Fruit fly (Drosophila melanogaster) whole organism, embryonic: Measurements from ENCODE around the gene CG12438.
A peak's percentile ranks its signal among the peaks of the same experiment; 100 is the strongest.

Source experiments
- Abd-B ChIP-seq: fragments of 200-800 bp; sonication (Bioruptor generic); optimal IDR thresholded peaks from 2 replicates; lab custom pipeline; 2018; ENCODE audit warnings: missing biosample characterization, mild to moderate bottlenecking, missing genetic modification characterization, moderate library complexity
- Ada2b ChIP-seq: fragments of 200-800 bp; sonication (Bioruptor generic); IDR thresholded peaks from 2 replicates; pipeline ENCODE4 v1.3.6; 2022; ENCODE audit warnings: missing biosample characterization, missing genetic modification characterization
- CG12391 ChIP-seq: fragments of 200-800 bp; sonication (Bioruptor generic); optimal IDR thresholded peaks from 3 replicates; lab custom pipeline; 2018; ENCODE audit warnings: missing biosample characterization, mild to moderate bottlenecking, missing genetic modification characterization, moderate library complexity
- CG12659 ChIP-seq: fragments of 200-800 bp; sonication (Bioruptor generic); optimal IDR thresholded peaks from 3 replicates; lab custom pipeline; 2017; ENCODE audit warnings: mild to moderate bottlenecking, missing biosample characterization, missing genetic modification reagents, missing genetic modification characterization
- CG14710 ChIP-seq: fragments of 200-800 bp; sonication (Bioruptor generic); optimal IDR thresholded peaks from 3 replicates; lab custom pipeline; 2019; ENCODE audit warnings: missing biosample characterization, mild to moderate bottlenecking, missing genetic modification characterization, moderate library complexity
- CG14860 ChIP-seq: fragments of 200-800 bp; sonication (Bioruptor generic); IDR thresholded peaks from 3 replicates; pipeline ENCODE4 v1.3.6; 2022; ENCODE audit warnings: missing biosample characterization, missing genetic modification characterization; ENCODE audit not compliant: partially characterized antibody
- CG15514 ChIP-seq: fragments of 200-800 bp; sonication (Bioruptor generic); optimal IDR thresholded peaks from 3 replicates; lab custom pipeline; 2017; ENCODE audit warnings: missing biosample characterization, missing genetic modification characterization, mild to moderate bottlenecking, moderate library complexity, missing genetic modification reagents
- CG1603 ChIP-seq: fragments of 200-800 bp; sonication (Bioruptor generic); optimal IDR thresholded peaks from 2 replicates; lab custom pipeline; 2019; ENCODE audit warnings: missing biosample characterization, mild to moderate bottlenecking, missing genetic modification characterization, moderate library complexity
- CG17912 ChIP-seq: fragments of 200-800 bp; sonication (Bioruptor generic); optimal IDR thresholded peaks from 2 replicates; lab custom pipeline; 2018; ENCODE audit warnings: missing biosample characterization, mild to moderate bottlenecking, missing genetic modification characterization
- CG2678 ChIP-seq: fragments of 200-800 bp; sonication (Bioruptor generic); optimal IDR thresholded peaks from 3 replicates; lab custom pipeline; 2019; ENCODE audit warnings: missing biosample characterization, mild to moderate bottlenecking, missing genetic modification characterization, moderate library complexity
- CG42726 ChIP-seq: fragments of 200-800 bp; sonication (Bioruptor generic); IDR thresholded peaks from 2 replicates; pipeline ENCODE4 v1.3.6; 2022; ENCODE audit warnings: missing biosample characterization, missing genetic modification characterization; ENCODE audit not compliant: partially characterized antibody
- CG6813 ChIP-seq: fragments of 200-800 bp; sonication (Bioruptor generic); optimal IDR thresholded peaks from 2 replicates; lab custom pipeline; 2017; ENCODE audit warnings: missing biosample characterization, missing genetic modification characterization, mild to moderate bottlenecking, moderate library complexity, missing genetic modification reagents
- CG7745 ChIP-seq: fragments of 200-800 bp; sonication (Bioruptor generic); optimal IDR thresholded peaks from 2 replicates; lab custom pipeline; 2018; ENCODE audit warnings: missing biosample characterization, mild to moderate bottlenecking, missing genetic modification characterization, moderate library complexity
- CG8290 ChIP-seq, 3 experiments: fragments of 200-800 bp; sonication (Bioruptor generic); optimal IDR thresholded peaks; 2 replicates each; lab custom pipeline; 2016 to 2019; ENCODE audit warnings: missing biosample characterization in 3 of 3, missing genetic modification characterization in 3 of 3, mild to moderate bottlenecking in 2 of 3, moderate library complexity in 1 of 3
- CTCF ChIP-seq: fragments of 200-800 bp; sonication (Bioruptor generic); optimal IDR thresholded peaks from 2 replicates; lab custom pipeline; 2017; ENCODE audit warnings: missing biosample characterization, mild to moderate bottlenecking, missing genetic modification characterization, moderate library complexity
- CkIIα-i1 ChIP-seq: fragments of 200-800 bp; sonication (Bioruptor generic); IDR thresholded peaks from 2 replicates; pipeline ENCODE4 v1.3.6; 2022; ENCODE audit warnings: missing biosample characterization, missing genetic modification characterization
- D ChIP-seq, 2 experiments: fragments of 200-800 bp in 1 of 2; fragments of >200 bp in 1 of 2; sonication (Bioruptor generic) in 1 of 2; optimal IDR thresholded peaks; 2 replicates in 1 of 2; 3 replicates in 1 of 2; lab custom pipeline; 2017; ENCODE audit warnings: mild to moderate bottlenecking in 1 of 2, missing biosample characterization in 1 of 2, missing genetic modification characterization in 1 of 2, missing genetic modification reagents in 1 of 2
- D19A ChIP-seq: fragments of 200-800 bp; optimal IDR thresholded peaks from 3 replicates; lab custom pipeline; 2019; ENCODE audit warnings: missing biosample characterization, mild to moderate bottlenecking, missing genetic modification characterization, moderate library complexity
- Deaf1 ChIP-seq: fragments of 200-800 bp; optimal IDR thresholded peaks from 3 replicates; lab custom pipeline; 2019; ENCODE audit warnings: missing biosample characterization, mild to moderate bottlenecking, missing genetic modification characterization, moderate library complexity
- Dp ChIP-seq: fragments of 200-800 bp; sonication (Bioruptor generic); optimal IDR thresholded peaks from 2 replicates; lab custom pipeline; 2018; ENCODE audit warnings: missing biosample characterization, mild to moderate bottlenecking, missing genetic modification characterization, moderate library complexity
- Eip74EF ChIP-seq, 2 experiments: fragments of 200-800 bp in 1 of 2; fragments of >200 bp in 1 of 2; sonication (Bioruptor generic) in 1 of 2; optimal IDR thresholded peaks; 2 replicates each; lab custom pipeline; 2017 to 2019; ENCODE audit warnings: missing biosample characterization in 2 of 2, missing genetic modification characterization in 2 of 2, mild to moderate bottlenecking in 1 of 2, moderate library complexity in 1 of 2
- Gug ChIP-seq: fragments of 200-800 bp; sonication (Bioruptor generic); IDR thresholded peaks from 4 replicates; pipeline ENCODE4 v1.3.6; 2022; ENCODE audit warnings: missing biosample characterization, missing genetic modification characterization
- Hand ChIP-seq: fragments of 200-800 bp; sonication (Bioruptor generic); optimal IDR thresholded peaks from 2 replicates; lab custom pipeline; 2017; ENCODE audit warnings: mild to moderate bottlenecking, missing biosample characterization, missing genetic modification reagents, missing genetic modification characterization
- HmgZ ChIP-seq: fragments of 200-800 bp; sonication (Bioruptor generic); optimal IDR thresholded peaks from 2 replicates; lab custom pipeline; 2018; ENCODE audit warnings: missing biosample characterization, mild to moderate bottlenecking, missing genetic modification characterization
- MESR4 ChIP-seq: fragments of 200-800 bp; sonication (Bioruptor generic); optimal IDR thresholded peaks from 2 replicates; lab custom pipeline; 2018; ENCODE audit warnings: missing biosample characterization, mild to moderate bottlenecking, missing genetic modification characterization, moderate library complexity
- Mes4 ChIP-seq: fragments of 200-800 bp; sonication (Bioruptor generic); optimal IDR thresholded peaks from 2 replicates; lab custom pipeline; 2016; ENCODE audit warnings: missing biosample characterization, missing genetic modification characterization
- Myb ChIP-seq: fragments of 200-800 bp; sonication (Bioruptor generic); optimal IDR thresholded peaks from 2 replicates; lab custom pipeline; 2016; ENCODE audit warnings: missing biosample characterization, missing genetic modification characterization
- Nf-YC ChIP-seq: fragments of 200-800 bp; optimal IDR thresholded peaks from 3 replicates; lab custom pipeline; 2019; ENCODE audit warnings: missing biosample characterization, mild to moderate bottlenecking, missing genetic modification characterization, moderate library complexity
- Scr ChIP-seq: fragments of 200-800 bp; sonication (Bioruptor generic); IDR thresholded peaks from 2 replicates; pipeline ENCODE4 v1.3.6; 2022; ENCODE audit warnings: missing biosample characterization, missing genetic modification characterization; ENCODE audit not compliant: partially characterized antibody
- btn ChIP-seq: fragments of 200-800 bp; sonication (Bioruptor generic); optimal IDR thresholded peaks from 2 replicates; lab custom pipeline; 2016; ENCODE audit warnings: missing biosample characterization, missing genetic modification characterization
- cwo ChIP-seq: fragments of 200-800 bp; sonication (Bioruptor generic); optimal IDR thresholded peaks from 3 replicates; lab custom pipeline; 2017; ENCODE audit warnings: missing biosample characterization, missing genetic modification characterization, mild to moderate bottlenecking, moderate library complexity, missing genetic modification reagents
- fu2 ChIP-seq: fragments of 200-800 bp; sonication (Bioruptor generic); optimal IDR thresholded peaks from 2 replicates; lab custom pipeline; 2016; ENCODE audit warnings: missing biosample characterization, missing genetic modification characterization
- hkb ChIP-seq, 2 experiments: fragments of 200-800 bp in 1 of 2; fragments of >200 bp in 1 of 2; sonication (Bioruptor generic) in 1 of 2; IDR thresholded peaks in 1 of 2; optimal IDR thresholded peaks in 1 of 2; 2 replicates each; pipeline versions ENCODE4 v1.3.6 to Lab custom; 2017 to 2022; ENCODE audit warnings: missing biosample characterization in 1 of 2, missing genetic modification characterization in 1 of 2
- ind ChIP-seq: fragments of 200-800 bp; sonication (Bioruptor generic); optimal IDR thresholded peaks from 3 replicates; lab custom pipeline; 2016; ENCODE audit warnings: missing biosample characterization, missing genetic modification characterization
- nerfin-2 ChIP-seq: fragments of 200-800 bp; sonication (Bioruptor generic); IDR thresholded peaks from 2 replicates; pipeline ENCODE4 v1.3.6; 2022; ENCODE audit warnings: missing biosample characterization, missing genetic modification characterization; ENCODE audit not compliant: partially characterized antibody
- p53 ChIP-seq: fragments of 200-800 bp; sonication (Bioruptor generic); optimal IDR thresholded peaks from 2 replicates; lab custom pipeline; 2016; ENCODE audit warnings: missing biosample characterization, missing genetic modification characterization
- prd ChIP-seq, 3 experiments: fragments of >200 bp in 2 of 3; fragments of 200-800 bp in 1 of 3; sonication (Bioruptor generic) in 1 of 3; optimal IDR thresholded peaks in 2 of 3; IDR thresholded peaks in 1 of 3; 2 replicates in 2 of 3; 3 replicates in 1 of 3; pipeline versions ENCODE4 v1.3.6 to Lab custom; 2017 to 2022; ENCODE audit warnings: missing biosample characterization in 1 of 3, missing genetic modification characterization in 1 of 3
- pros ChIP-seq: fragments of 200-800 bp; sonication (Bioruptor generic); optimal IDR thresholded peaks from 3 replicates; lab custom pipeline; 2019; ENCODE audit warnings: missing biosample characterization, mild to moderate bottlenecking, missing genetic modification characterization, moderate library complexity
- pum ChIP-seq: fragments of 200-800 bp; sonication (Bioruptor generic); optimal IDR thresholded peaks from 2 replicates; lab custom pipeline; 2016; ENCODE audit warnings: missing biosample characterization, missing genetic modification characterization
- salm ChIP-seq: fragments of 200-800 bp; sonication (Bioruptor generic); optimal IDR thresholded peaks from 2 replicates; lab custom pipeline; 2018; ENCODE audit warnings: missing biosample characterization, mild to moderate bottlenecking, missing genetic modification characterization
- ssp ChIP-seq: fragments of 200-800 bp; sonication (Bioruptor generic); IDR thresholded peaks from 2 replicates; pipeline ENCODE4 v1.3.6; 2022; ENCODE audit warnings: missing biosample characterization, missing genetic modification characterization
- stwl ChIP-seq: fragments of 200-800 bp; sonication (Bioruptor generic); optimal IDR thresholded peaks from 3 replicates; lab custom pipeline; 2018; ENCODE audit warnings: missing biosample characterization, mild to moderate bottlenecking, missing genetic modification characterization, moderate library complexity
- tll ChIP-seq, 2 experiments: fragments of 200-800 bp in 1 of 2; fragments of >200 bp in 1 of 2; sonication (Bioruptor generic) in 1 of 2; optimal IDR thresholded peaks; 2 replicates each; lab custom pipeline; 2017 to 2019; ENCODE audit warnings: missing biosample characterization in 2 of 2, missing genetic modification characterization in 2 of 2, mild to moderate bottlenecking in 1 of 2, moderate library complexity in 1 of 2
- wek ChIP-seq: fragments of 200-800 bp; sonication (Bioruptor generic); optimal IDR thresholded peaks from 3 replicates; lab custom pipeline; 2018; ENCODE audit warnings: missing biosample characterization, mild to moderate bottlenecking, missing genetic modification characterization, moderate library complexity

CG12438 gene

DNA sequence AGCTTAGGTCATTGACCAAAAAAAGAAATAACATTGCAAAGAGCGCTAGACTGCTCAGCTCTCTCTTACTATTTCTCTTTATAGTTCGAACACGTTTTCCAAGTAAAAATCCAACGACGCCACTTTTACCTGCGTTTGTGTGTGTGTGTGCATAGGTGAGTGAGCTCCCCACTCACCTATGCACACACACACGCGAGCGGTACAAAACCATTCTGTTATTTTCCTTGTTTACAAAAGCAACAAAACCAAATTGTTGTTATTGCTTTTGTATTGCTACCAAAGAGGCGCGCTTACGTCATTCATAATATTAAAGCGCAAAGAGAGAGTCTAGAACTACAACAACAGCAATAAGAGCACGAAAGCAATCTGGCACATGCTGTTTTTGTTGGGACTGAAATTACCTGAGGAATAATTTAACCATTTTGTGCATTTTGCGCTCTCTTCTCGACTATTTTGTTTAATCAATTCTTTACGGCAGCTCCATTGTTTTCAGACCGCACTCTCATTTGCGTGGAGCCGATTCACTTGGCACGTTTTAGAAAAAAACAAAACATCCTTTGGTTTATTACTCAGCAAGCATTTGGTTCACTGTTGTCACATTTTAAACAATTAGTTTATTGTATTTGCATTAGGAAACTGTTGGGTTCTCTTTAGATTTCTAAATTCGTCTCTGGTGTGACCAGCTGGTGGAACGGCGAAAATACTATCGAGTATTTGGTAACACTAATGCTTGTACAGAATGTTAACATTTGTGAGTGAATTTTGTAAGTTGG, 11.9 kb upstream of the CG12438 start, which contains the start of gene raw (continued):
- TF ChIP-seq D19A = no peak
- peak; percentile 8 for TF ChIP-seq wek (GFP tag; lab: Kevin White, UChicago)
- no peak for TF ChIP-seq prd (optimal IDR thresholded peaks at IDR 0.05; lab: Kevin White, UChicago)
- TF ChIP-seq prd (GFP tag; IDR thresholded peaks at IDR 0.05; lab: Robert Waterston, UW) = no peak
- TF ChIP-seq CG17912 (GFP tag; lab: Kevin White, UChicago) = no peak
- no peak for TF ChIP-seq Deaf1
- TF ChIP-seq tll (GFP tag; optimal IDR thresholded peaks at IDR 0.05; lab: Kevin White, UChicago) = no peak
- no peak for TF ChIP-seq Ada2b (GFP tag; lab: Robert Waterston, UW)

DNA sequence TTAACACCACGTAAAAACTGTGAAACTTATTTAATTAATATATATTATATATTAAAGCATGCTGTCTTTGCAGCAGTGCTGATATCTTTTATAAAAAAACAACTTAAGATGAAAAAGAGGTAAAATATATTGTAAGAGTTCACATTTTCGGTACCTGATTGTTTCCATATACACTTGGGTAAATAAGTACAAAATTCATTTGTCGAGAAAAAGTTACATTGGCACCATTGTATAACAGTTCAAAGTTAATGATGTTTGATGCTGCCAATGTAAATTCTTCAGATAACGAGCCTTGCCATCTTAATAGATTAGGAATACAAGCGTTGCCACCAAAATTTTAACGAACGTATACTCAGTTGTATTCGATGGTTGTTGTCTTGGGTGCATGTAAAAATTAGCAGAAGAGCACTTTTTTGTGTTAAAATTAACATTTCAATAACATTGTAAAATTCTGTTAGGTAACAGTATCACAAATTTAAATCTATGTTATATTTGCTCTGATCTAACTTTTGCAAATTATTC, 11.3 kb upstream of the CG12438 start:
- TF ChIP-seq Abd-B (GFP tag; lab: Kevin White, UChicago) (peak; percentile 66), Eip74EF (GFP tag; optimal IDR thresholded peaks at IDR 0.05; lab: Kevin White, UChicago) (no peak), ssp (GFP tag; lab: Robert Waterston, UW) (no peak), CG14710 (tag; lab: Kevin White, UChicago) (peak; percentile 44), CG2678 (tag; lab: Kevin White, UChicago) (peak; percentile 4), Mes4 (GFP tag; lab: Kevin White, UChicago) (no peak), MESR4 (GFP tag; lab: Kevin White, UChicago) (no peak), Nf-YC (tag; lab: Kevin White, UChicago) (peak; percentile 23), CG12391 (peak; percentile 9), btn (GFP tag; lab: Kevin White, UChicago) (no peak), HmgZ (tag; lab: Kevin White, UChicago) (peak; percentile 9), p53 (GFP tag; lab: Kevin White, UChicago) (no peak), ind (no peak), CG12659 (GFP tag; lab: Kevin White, UChicago) (peak; percentile 54), pros (GFP tag; lab: Kevin White, UChicago) (no peak), Hand (GFP tag; lab: Kevin White, UChicago) (no peak), CG8290 (GFP tag; optimal IDR thresholded peaks at IDR 0.05; lab: Kevin White, UChicago) (no peak), CG8290 (tag; optimal IDR thresholded peaks at IDR 0.05; lab: Kevin White, UChicago) (peak in 1 of 2 experiments; percentile 45), Dp (GFP tag; lab: Kevin White, UChicago) (peak; percentile 9), Scr (no peak), pum (GFP tag; lab: Kevin White, UChicago) (no peak), CG15514 (GFP tag; lab: Kevin White, UChicago) (peak; percentile 18), CG42726 (GFP tag; lab: Robert Waterston, UW) (peak; percentile 39; the same call in 1 of the 2 replicates), cwo (GFP tag; lab: Kevin White, UChicago) (no peak), CG1603 (tag; lab: Kevin White, UChicago) (peak; percentile 23), Myb (GFP tag; lab: Kevin White, UChicago) (peak; percentile 23), hkb (optimal IDR thresholded peaks at IDR 0.05; lab: Kevin White, UChicago) (no peak), hkb (GFP tag; IDR thresholded peaks at IDR 0.05; lab: Robert Waterston, UW) (no peak), nerfin-2 (GFP tag; lab: Robert Waterston, UW) (no peak), CG14860 (GFP tag; lab: Robert Waterston, UW) (no peak), CTCF (GFP tag; lab: Kevin White, UChicago) (peak; percentile 77), CG7745 (tag; lab: Kevin White, UChicago) (no peak), stwl (tag; lab: Kevin White, UChicago) (peak; percentile 49), Gug (no peak), fu2 (GFP tag; lab: Kevin White, UChicago) (no peak), D (optimal IDR thresholded peaks at IDR 0.05; lab: Kevin White, UChicago) (no peak), D (GFP tag; optimal IDR thresholded peaks at IDR 0.05; lab: Kevin White, UChicago) (no peak), salm (no peak), CG6813 (GFP tag; lab: Kevin White, UChicago) (no peak), CkIIα-i1 (no peak)
